Worm (Caenorhabditis elegans) whole organism, early embryonic: ENCODE results near the gene Y41C4A.7.

Experiments used
- B0310.2 ChIP-seq: sonication (generic microtip); optimal IDR thresholded peaks from 2 replicates; lab custom pipeline; 2016; ENCODE audit warnings: mild to moderate bottlenecking, missing genetic modification characterization, missing compliant biosample characterization
- F13C5.2 ChIP-seq: sonication (generic microtip); optimal IDR thresholded peaks from 2 replicates; lab custom pipeline; 2017; ENCODE audit warnings: mild to moderate bottlenecking, missing genetic modification characterization, inconsistent platforms, missing compliant biosample characterization
- aly-1 ChIP-seq: sonication (generic microtip); optimal IDR thresholded peaks from 2 replicates; lab custom pipeline; 2016; ENCODE audit warnings: missing genetic modification characterization, missing compliant biosample characterization
- ama-1 ChIP-seq: fragments of 150-350 bp; optimal IDR thresholded peaks from 2 replicates; lab custom pipeline; 2014
- ceh-13 ChIP-seq: fragments of 200-800 bp; sonication (Bioruptor generic); optimal IDR thresholded peaks from 2 replicates; lab custom pipeline; 2018; ENCODE audit warnings: mild to moderate bottlenecking, missing genetic modification characterization, missing compliant biosample characterization
- ceh-36 ChIP-seq: sonication (generic microtip); optimal IDR thresholded peaks from 2 replicates; lab custom pipeline; 2016; ENCODE audit warnings: missing genetic modification characterization, inconsistent platforms, missing compliant biosample characterization
- ets-7 ChIP-seq: sonication (generic microtip); optimal IDR thresholded peaks from 2 replicates; lab custom pipeline; 2016; ENCODE audit warnings: missing genotype, missing genetic modification characterization, missing compliant biosample characterization
- flt-1 ChIP-seq: fragments of 200-800 bp; sonication (Bioruptor generic); IDR thresholded peaks from 2 replicates; pipeline ENCODE4 v1.3.6; 2022; ENCODE audit warnings: missing genetic modification characterization, missing compliant biosample characterization
- hmbx-1 ChIP-seq: sonication (generic microtip); optimal IDR thresholded peaks from 2 replicates; lab custom pipeline; 2016; ENCODE audit warnings: mild to moderate bottlenecking, missing genetic modification characterization, missing compliant biosample characterization
- hmg-4 ChIP-seq: fragments of 200-800 bp; sonication (Bioruptor generic); optimal IDR thresholded peaks from 2 replicates; lab custom pipeline; 2018; ENCODE audit warnings: mild to moderate bottlenecking, missing genetic modification characterization, missing compliant biosample characterization
- hnd-1 ChIP-seq: sonication (generic microtip); optimal IDR thresholded peaks from 2 replicates; lab custom pipeline; 2016; ENCODE audit warnings: missing genetic modification characterization, missing compliant biosample characterization
- pes-1 ChIP-seq: fragments of 200-800 bp; sonication (Bioruptor generic); IDR thresholded peaks from 2 replicates; pipeline ENCODE4 v1.3.6; 2022; ENCODE audit warnings: missing genetic modification reagents, missing genetic modification characterization, missing compliant biosample characterization
- scrt-1 ChIP-seq: fragments of 200-800 bp; sonication (Bioruptor generic); IDR thresholded peaks from 2 replicates; pipeline ENCODE4 v1.3.6; 2022; ENCODE audit warnings: missing genetic modification characterization, missing compliant biosample characterization
- sea-1 ChIP-seq: fragments of 200-800 bp; sonication (Bioruptor generic); conservative IDR thresholded peaks from 2 replicates; pipeline ENCODE4 v1.3.6; 2022; ENCODE audit warnings: missing genetic modification characterization, missing compliant biosample characterization
- tbx-11 ChIP-seq: fragments of 200-800 bp; sonication (Bioruptor generic); IDR thresholded peaks from 2 replicates; pipeline ENCODE4 v1.3.6; 2022; ENCODE audit warnings: missing genetic modification characterization, missing compliant biosample characterization
- tbx-37 ChIP-seq: fragments of 200-800 bp; sonication (Bioruptor generic); conservative IDR thresholded peaks from 2 replicates; pipeline ENCODE4 v1.3.6; 2022; ENCODE audit warnings: missing genetic modification reagents, missing genetic modification characterization, missing compliant biosample characterization
- tra-4 ChIP-seq: sonication (generic microtip); optimal IDR thresholded peaks from 2 replicates; lab custom pipeline; 2017; ENCODE audit warnings: missing genetic modification characterization, missing compliant biosample characterization

Y41C4A.7 gene

ce11 chrIII:11732056-11732455, 33.4 kb downstream of the Y41C4A.7 start, which contains the start of gene Y41C4A.21:
TSS of gene Y41C4A.21 (plus strand) at chrIII:11732356.
- no peak for TF ChIP-seq ceh-36 (tag; lab: Kevin White, UChicago)
- TF ChIP-seq sea-1: no peak
- TF ChIP-seq B0310.2 (tag; lab: Kevin White, UChicago): no peak
- no peak for TF ChIP-seq tra-4 (tag; lab: Kevin White, UChicago)
- TF ChIP-seq hnd-1 (tag; lab: Kevin White, UChicago): no peak
- no peak for TF ChIP-seq scrt-1 (GFP tag; lab: Robert Waterston, UW)
- no peak for TF ChIP-seq tbx-37 (GFP tag; lab: Robert Waterston, UW)
- TF ChIP-seq aly-1 (tag; lab: Kevin White, UChicago): no peak
- TF ChIP-seq pes-1 (GFP tag; lab: Robert Waterston, UW): no peak
- TF ChIP-seq ceh-13: no peak
- TF ChIP-seq ama-1 (lab: Kevin White, UChicago): no peak
- TF ChIP-seq flt-1 (GFP tag; lab: Robert Waterston, UW): no peak

ce11 chrIII:11732943-11733342, 34.3 kb downstream of the Y41C4A.7 start:
- TF ChIP-seq B0310.2 (tag; lab: Kevin White, UChicago) (no peak), tbx-11 (GFP tag; lab: Robert Waterston, UW) (no peak), scrt-1 (GFP tag; lab: Robert Waterston, UW) (no peak), hmbx-1 (tag; lab: Kevin White, UChicago) (no peak), ceh-36 (tag; lab: Kevin White, UChicago) (no peak), aly-1 (tag; lab: Kevin White, UChicago) (no peak), ets-7 (tag; lab: Kevin White, UChicago) (no peak), F13C5.2 (tag; lab: Kevin White, UChicago) (no peak), hmg-4 (GFP tag; lab: Kevin White, UChicago) (no peak), hnd-1 (tag; lab: Kevin White, UChicago) (no peak), sea-1 (no peak), flt-1 (GFP tag; lab: Robert Waterston, UW) (no peak), tra-4 (tag; lab: Kevin White, UChicago) (no peak), ama-1 (lab: Kevin White, UChicago) (no peak), tbx-37 (GFP tag; lab: Robert Waterston, UW) (no peak)

DNA sequence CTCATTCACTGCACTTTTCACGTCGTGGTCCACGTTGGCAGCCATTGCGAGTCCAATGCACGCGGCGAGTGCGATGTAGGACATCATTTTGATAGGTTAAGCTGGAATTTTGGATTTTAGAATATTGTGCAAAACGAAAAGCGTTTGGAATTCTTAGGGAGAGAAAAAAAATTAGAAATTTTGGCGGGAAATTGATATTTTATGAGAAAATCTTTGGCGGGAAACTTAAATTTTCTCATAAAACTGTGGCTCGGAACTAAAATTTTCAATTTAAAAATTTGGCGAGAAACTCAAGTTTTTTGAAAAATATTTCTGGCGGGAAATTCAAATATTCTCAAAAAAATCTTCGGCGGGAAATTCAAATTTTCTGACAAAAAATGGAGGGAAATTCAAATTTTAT, 38.9 kb downstream of the Y41C4A.7 start, which contains the start of gene sup-1:
Gene sup-1 (minus strand): TSS at position 101 of the 400 bp plus-strand sequence.
- TF ChIP-seq tra-4 (tag; lab: Kevin White, UChicago) (no peak), ama-1 (lab: Kevin White, UChicago) (no peak), sea-1 (no peak), scrt-1 (GFP tag; lab: Robert Waterston, UW) (no peak), hnd-1 (tag; lab: Kevin White, UChicago) (no peak), hmg-4 (GFP tag; lab: Kevin White, UChicago) (no peak), ceh-36 (tag; lab: Kevin White, UChicago) (no peak), B0310.2 (tag; lab: Kevin White, UChicago) (no peak), aly-1 (tag; lab: Kevin White, UChicago) (no peak), pes-1 (GFP tag; lab: Robert Waterston, UW) (no peak), ets-7 (tag; lab: Kevin White, UChicago) (no peak), hmbx-1 (tag; lab: Kevin White, UChicago) (no peak), tbx-37 (GFP tag; lab: Robert Waterston, UW) (no peak), flt-1 (GFP tag; lab: Robert Waterston, UW) (no peak), tbx-11 (GFP tag; lab: Robert Waterston, UW) (no peak), ceh-13 (no peak), F13C5.2 (tag; lab: Kevin White, UChicago) (no peak)

ce11 chrIII:11738482-11738881, 39.8 kb downstream of the Y41C4A.7 start:
- no peak for TF ChIP-seq pes-1 (GFP tag; lab: Robert Waterston, UW)
- no peak for TF ChIP-seq tra-4 (tag; lab: Kevin White, UChicago)
- no peak for TF ChIP-seq hnd-1 (tag; lab: Kevin White, UChicago)
- no peak for TF ChIP-seq ceh-36 (tag; lab: Kevin White, UChicago)

DNA sequence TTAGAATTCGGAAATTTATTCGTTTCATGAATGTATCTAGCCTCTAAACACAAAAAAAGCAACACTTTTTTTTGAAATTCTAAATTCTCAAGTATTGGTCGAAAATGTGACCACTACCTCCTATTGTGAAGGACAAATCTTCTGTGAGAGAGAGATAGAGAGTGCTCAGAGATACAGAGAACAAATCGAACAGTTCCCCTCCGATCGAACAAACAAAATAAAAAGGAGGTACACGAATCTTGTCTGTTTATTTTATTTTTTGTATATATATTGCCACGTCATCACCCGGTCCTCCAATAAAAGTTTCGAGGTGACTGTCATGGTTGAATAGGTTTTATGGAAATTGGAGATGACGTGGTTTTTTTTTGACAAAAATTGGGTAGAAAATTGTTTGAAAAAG, 42.2 kb downstream of the Y41C4A.7 start:
- TF ChIP-seq F13C5.2 (tag; lab: Kevin White, UChicago): no peak
- TF ChIP-seq hmbx-1 (tag; lab: Kevin White, UChicago): no peak
- no peak for TF ChIP-seq tra-4 (tag; lab: Kevin White, UChicago)
- no peak for TF ChIP-seq aly-1 (tag; lab: Kevin White, UChicago)
- no peak for TF ChIP-seq ama-1 (lab: Kevin White, UChicago)
- no peak for TF ChIP-seq B0310.2 (tag; lab: Kevin White, UChicago)
- TF ChIP-seq tbx-37 (GFP tag; lab: Robert Waterston, UW): no peak
- TF ChIP-seq ceh-13: no peak
- no peak for TF ChIP-seq tbx-11 (GFP tag; lab: Robert Waterston, UW)
- no peak for TF ChIP-seq ceh-36 (tag; lab: Kevin White, UChicago)

DNA sequence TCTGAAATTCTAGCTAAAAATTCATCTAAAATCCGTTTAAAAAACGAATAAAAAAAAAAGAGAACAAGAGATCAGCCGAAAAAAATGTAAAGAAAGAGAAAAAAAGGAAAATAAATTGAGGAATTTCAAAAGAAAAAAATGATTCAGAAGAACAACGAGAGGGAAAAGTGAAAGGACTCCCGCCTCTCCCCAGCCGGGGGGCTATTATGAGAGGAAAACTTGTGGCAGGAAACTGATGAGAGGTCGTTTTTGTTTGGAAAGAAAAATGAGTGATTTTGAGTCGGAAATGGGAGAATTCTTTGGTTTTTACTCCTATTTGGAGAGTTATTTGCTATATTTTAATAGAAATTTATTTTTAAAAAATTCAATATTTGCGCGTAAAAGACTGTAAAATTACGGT, 43.5 kb downstream of the Y41C4A.7 start:
- TF ChIP-seq sea-1 (no peak), B0310.2 (tag; lab: Kevin White, UChicago) (no peak), scrt-1 (GFP tag; lab: Robert Waterston, UW) (no peak), flt-1 (GFP tag; lab: Robert Waterston, UW) (no peak), ceh-36 (tag; lab: Kevin White, UChicago) (no peak), F13C5.2 (tag; lab: Kevin White, UChicago) (no peak), tbx-37 (GFP tag; lab: Robert Waterston, UW) (no peak), ama-1 (lab: Kevin White, UChicago) (no peak), ceh-13 (no peak), aly-1 (tag; lab: Kevin White, UChicago) (no peak), hmg-4 (GFP tag; lab: Kevin White, UChicago) (no peak)

ce11 chrIII:11746718-11747117, 48.0 kb downstream of the Y41C4A.7 start, which contains the start of gene mrt-2:
TSS of gene mrt-2 (plus strand) at chrIII:11746766.
- no peak for TF ChIP-seq B0310.2 (tag; lab: Kevin White, UChicago)
- peak; percentile 59; the same call in 1 of the 2 replicates for TF ChIP-seq pes-1 (GFP tag; lab: Robert Waterston, UW)
- TF ChIP-seq hnd-1 (tag; lab: Kevin White, UChicago): peak; percentile 1
- TF ChIP-seq tra-4 (tag; lab: Kevin White, UChicago): no peak
- TF ChIP-seq hmbx-1 (tag; lab: Kevin White, UChicago): no peak
- no peak for TF ChIP-seq hmg-4 (GFP tag; lab: Kevin White, UChicago)
- TF ChIP-seq tbx-37 (GFP tag; lab: Robert Waterston, UW): peak; percentile 86
- no peak for TF ChIP-seq flt-1 (GFP tag; lab: Robert Waterston, UW)
